Worm (Caenorhabditis elegans) whole organism, midembryonic: Measurements from ENCODE around the gene pho-7.

ENCODE experiments used
- flt-1 ChIP-seq: fragments of 200-800 bp; sonication (Bioruptor generic); IDR thresholded peaks from 2 replicates; pipeline ENCODE4 v1.3.6; 2022; ENCODE audit warnings: missing genetic modification characterization, missing compliant biosample characterization
- klf-2 ChIP-seq: fragments of 200-800 bp; sonication (Bioruptor generic); conservative IDR thresholded peaks from 2 replicates; pipeline ENCODE4 v1.3.6; 2022; ENCODE audit warnings: missing genetic modification reagents, missing genetic modification characterization, missing compliant biosample characterization

DNA sequence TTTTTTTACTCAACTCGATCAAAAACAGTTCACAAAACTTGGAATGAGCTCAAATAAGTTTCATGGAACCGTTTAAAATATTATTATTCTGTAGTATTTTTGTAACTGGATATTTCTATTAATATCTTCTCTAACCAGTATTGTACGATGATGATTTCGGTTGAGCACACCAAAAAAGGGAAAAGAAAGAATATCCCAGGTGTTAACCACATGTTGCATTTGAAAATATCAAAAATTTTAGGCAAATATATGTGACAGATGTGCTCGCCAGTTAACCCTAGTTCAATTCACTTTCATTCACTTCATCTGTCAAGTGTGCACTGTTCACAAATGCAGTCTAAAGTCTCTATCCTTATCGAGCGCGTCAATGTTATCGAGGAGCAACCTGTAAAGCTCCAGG, 50.2 kb downstream of the pho-7 start, which contains the start of gene F47B10.4:
- TF ChIP-seq flt-1 (GFP tag; lab: Robert Waterston, UW) (no peak), klf-2 (GFP tag; lab: Robert Waterston, UW) (no peak)
